Fruit fly (Drosophila melanogaster) whole organism, embryonic: ENCODE measurements around the gene chrb.
A peak's percentile ranks its signal among the peaks of the same experiment; 100 is the strongest.

Experiments
- Asciz ChIP-seq: fragments of 200-800 bp; sonication (Bioruptor generic); optimal IDR thresholded peaks from 2 replicates; lab custom pipeline; 2017; ENCODE audit warnings: missing biosample characterization, mild to moderate bottlenecking, missing genetic modification characterization, missing genetic modification reagents
- CG1024 ChIP-seq: fragments of 200-800 bp; sonication (Bioruptor generic); IDR thresholded peaks from 2 replicates; pipeline ENCODE4 v1.3.6; 2022; ENCODE audit warnings: missing biosample characterization, missing genetic modification characterization
- CG10959 ChIP-seq: fragments of 200-800 bp; sonication (Bioruptor generic); IDR thresholded peaks from 2 replicates; pipeline ENCODE4 v1.3.6; 2022; ENCODE audit warnings: missing biosample characterization, missing genetic modification characterization
- CG12104 ChIP-seq: fragments of 200-800 bp; sonication (Bioruptor generic); optimal IDR thresholded peaks from 3 replicates; lab custom pipeline; 2016; ENCODE audit warnings: missing biosample characterization, missing genetic modification characterization
- CG12236 ChIP-seq: fragments of 200-800 bp; sonication (Bioruptor generic); optimal IDR thresholded peaks from 2 replicates; lab custom pipeline; 2016; ENCODE audit warnings: missing biosample characterization, missing genetic modification characterization
- CG13287 ChIP-seq: fragments of 200-800 bp; sonication (Bioruptor generic); IDR thresholded peaks from 2 replicates; pipeline ENCODE4 v1.3.6; 2022; ENCODE audit warnings: missing biosample characterization, missing genetic modification characterization; ENCODE audit not compliant: partially characterized antibody
- CG14667 ChIP-seq: fragments of 200-800 bp; sonication (Bioruptor generic); IDR thresholded peaks from 2 replicates; pipeline ENCODE4 v1.3.6; 2022; ENCODE audit warnings: missing biosample characterization, missing genetic modification characterization
- CG14710 ChIP-seq: fragments of 200-800 bp; sonication (Bioruptor generic); optimal IDR thresholded peaks from 3 replicates; lab custom pipeline; 2019; ENCODE audit warnings: missing biosample characterization, mild to moderate bottlenecking, missing genetic modification characterization, moderate library complexity
- CG15514 ChIP-seq: fragments of 200-800 bp; sonication (Bioruptor generic); optimal IDR thresholded peaks from 3 replicates; lab custom pipeline; 2017; ENCODE audit warnings: missing biosample characterization, missing genetic modification characterization, mild to moderate bottlenecking, moderate library complexity, missing genetic modification reagents
- CG17186 ChIP-seq: fragments of 200-800 bp; sonication (Bioruptor generic); optimal IDR thresholded peaks from 3 replicates; lab custom pipeline; 2017; ENCODE audit warnings: missing biosample characterization, missing genetic modification reagents, missing genetic modification characterization
- CG17359 ChIP-seq: fragments of 200-800 bp; sonication (Bioruptor generic); optimal IDR thresholded peaks from 3 replicates; lab custom pipeline; 2018; ENCODE audit warnings: missing biosample characterization, mild to moderate bottlenecking, missing genetic modification characterization, moderate library complexity
- CG17361 ChIP-seq: fragments of 200-800 bp; sonication (Bioruptor generic); IDR thresholded peaks from 3 replicates; pipeline ENCODE4 v1.3.6; 2022; ENCODE audit warnings: missing biosample characterization, missing genetic modification characterization
- CG17802 ChIP-seq: fragments of 200-800 bp; sonication (Bioruptor generic); optimal IDR thresholded peaks from 2 replicates; lab custom pipeline; 2018; ENCODE audit warnings: missing biosample characterization, mild to moderate bottlenecking, missing genetic modification characterization, moderate library complexity
- CG1832 ChIP-seq: fragments of 200-800 bp; sonication (Bioruptor generic); optimal IDR thresholded peaks from 2 replicates; lab custom pipeline; 2017; ENCODE audit warnings: missing biosample characterization, mild to moderate bottlenecking, missing genetic modification characterization, inconsistent platforms
- CG2129 ChIP-seq: fragments of 200-800 bp; sonication (Bioruptor generic); IDR thresholded peaks from 2 replicates; pipeline ENCODE4 v1.3.6; 2022; ENCODE audit warnings: missing biosample characterization, missing genetic modification characterization; ENCODE audit not compliant: partially characterized antibody
- CG31441 ChIP-seq: fragments of 200-800 bp; sonication (Bioruptor generic); IDR thresholded peaks from 2 replicates; pipeline ENCODE4 v1.3.6; 2022; ENCODE audit warnings: missing biosample characterization, missing genetic modification characterization
- CG34224 ChIP-seq: fragments of 200-800 bp; sonication (Bioruptor generic); IDR thresholded peaks from 3 replicates; pipeline ENCODE4 v1.3.6; 2022; ENCODE audit warnings: missing biosample characterization, missing genetic modification characterization; ENCODE audit not compliant: partially characterized antibody
- CG4820 ChIP-seq: fragments of 200-800 bp; sonication (Bioruptor generic); optimal IDR thresholded peaks from 3 replicates; lab custom pipeline; 2016; ENCODE audit warnings: missing biosample characterization, missing genetic modification characterization
- CG6254 ChIP-seq: fragments of 200-800 bp; sonication (Bioruptor generic); optimal IDR thresholded peaks from 3 replicates; lab custom pipeline; 2017; ENCODE audit warnings: mild to moderate bottlenecking, missing biosample characterization, missing genetic modification reagents, missing genetic modification characterization
- CG6813 ChIP-seq: fragments of 200-800 bp; sonication (Bioruptor generic); optimal IDR thresholded peaks from 2 replicates; lab custom pipeline; 2017; ENCODE audit warnings: missing biosample characterization, missing genetic modification characterization, mild to moderate bottlenecking, moderate library complexity, missing genetic modification reagents
- CG7372 ChIP-seq: fragments of 200-800 bp; sonication (Bioruptor generic); IDR thresholded peaks from 2 replicates; pipeline ENCODE4 v1.3.6; 2022; ENCODE audit warnings: missing biosample characterization, missing genetic modification characterization
- CG7839 ChIP-seq: fragments of 200-800 bp; sonication (Bioruptor generic); optimal IDR thresholded peaks from 3 replicates; lab custom pipeline; 2018; ENCODE audit warnings: missing biosample characterization, mild to moderate bottlenecking, missing genetic modification characterization, moderate library complexity
- D19A ChIP-seq: fragments of 200-800 bp; optimal IDR thresholded peaks from 3 replicates; lab custom pipeline; 2019; ENCODE audit warnings: missing biosample characterization, mild to moderate bottlenecking, missing genetic modification characterization, moderate library complexity
- Dek ChIP-seq: fragments of 200-800 bp; sonication (Bioruptor generic); optimal IDR thresholded peaks from 3 replicates; lab custom pipeline; 2019; ENCODE audit warnings: missing biosample characterization, mild to moderate bottlenecking, missing genetic modification characterization, moderate library complexity
- HLHmδ ChIP-seq: fragments of 200-800 bp; sonication (Bioruptor generic); optimal IDR thresholded peaks from 2 replicates; lab custom pipeline; 2018; ENCODE audit warnings: missing biosample characterization, mild to moderate bottlenecking, missing genetic modification characterization, moderate library complexity
- Lim3 ChIP-seq: fragments of 200-800 bp; sonication (Bioruptor generic); IDR thresholded peaks from 2 replicates; pipeline ENCODE4 v1.3.6; 2022; ENCODE audit warnings: missing biosample characterization, missing genetic modification characterization
- Med ChIP-seq: fragments of 200-800 bp; sonication (Bioruptor generic); peaks from one replicate; lab custom pipeline; 2016; ENCODE audit warnings: missing biosample characterization, missing genetic modification characterization, mild to moderate bottlenecking, inconsistent platforms, moderate library complexity
- NC2α ChIP-seq: fragments of 200-800 bp; sonication (Bioruptor generic); optimal IDR thresholded peaks from 2 replicates; lab custom pipeline; 2016; ENCODE audit warnings: missing biosample characterization, missing genetic modification characterization
- Ptx1 ChIP-seq: fragments of 200-800 bp; sonication (Bioruptor generic); IDR thresholded peaks from 2 replicates; pipeline ENCODE4 v1.3.6; 2022; ENCODE audit warnings: missing biosample characterization, missing genetic modification characterization
- abd-A ChIP-seq: fragments of 200-800 bp; sonication (Bioruptor generic); optimal IDR thresholded peaks from 3 replicates; lab custom pipeline; 2019; ENCODE audit warnings: missing biosample characterization, mild to moderate bottlenecking, missing genetic modification characterization, moderate library complexity
- ara ChIP-seq: fragments of 200-800 bp; sonication (Bioruptor generic); IDR thresholded peaks from 2 replicates; pipeline ENCODE4 v1.3.6; 2022; ENCODE audit warnings: missing biosample characterization, missing genetic modification characterization
- cato ChIP-seq: fragments of 200-800 bp; sonication (Bioruptor generic); optimal IDR thresholded peaks from 2 replicates; lab custom pipeline; 2016; ENCODE audit warnings: missing biosample characterization, missing genetic modification characterization, borderline replicate concordance
- caup ChIP-seq: fragments of 200-800 bp; sonication (Bioruptor generic); optimal IDR thresholded peaks from 3 replicates; lab custom pipeline; 2017; ENCODE audit warnings: missing biosample characterization, mild to moderate bottlenecking, missing genetic modification characterization, moderate library complexity; ENCODE audit not compliant: severe bottlenecking
- crc ChIP-seq: fragments of 200-800 bp; sonication (Bioruptor generic); optimal IDR thresholded peaks from 2 replicates; lab custom pipeline; 2016; ENCODE audit warnings: missing biosample characterization, missing genetic modification characterization
- croc ChIP-seq: fragments of 200-800 bp; sonication (Bioruptor generic); conservative IDR thresholded peaks from 3 replicates; pipeline ENCODE4 v1.3.6; 2022; ENCODE audit warnings: missing biosample characterization, missing genetic modification characterization
- dmrt99B ChIP-seq: fragments of 200-800 bp; sonication (Bioruptor generic); optimal IDR thresholded peaks from 2 replicates; lab custom pipeline; 2018; ENCODE audit warnings: missing biosample characterization, mild to moderate bottlenecking, missing genetic modification characterization, moderate library complexity
- fd96Cb ChIP-seq: fragments of 200-800 bp; sonication (Bioruptor generic); optimal IDR thresholded peaks from 2 replicates; lab custom pipeline; 2018; ENCODE audit warnings: missing biosample characterization, mild to moderate bottlenecking, missing genetic modification characterization, moderate library complexity
- hbn ChIP-seq: fragments of 200-800 bp; sonication (Bioruptor generic); IDR thresholded peaks from 2 replicates; pipeline ENCODE4 v1.3.6; 2022; ENCODE audit warnings: missing biosample characterization, missing genetic modification characterization; ENCODE audit not compliant: partially characterized antibody
- her ChIP-seq: fragments of 200-800 bp; sonication (Bioruptor generic); optimal IDR thresholded peaks from 2 replicates; lab custom pipeline; 2016; ENCODE audit warnings: missing biosample characterization, missing genetic modification characterization
- inv ChIP-seq: fragments of 200-800 bp; sonication (Bioruptor generic); IDR thresholded peaks from 2 replicates; pipeline ENCODE4 v1.3.6; 2022; ENCODE audit warnings: missing biosample characterization, missing genetic modification characterization; ENCODE audit not compliant: partially characterized antibody
- nom ChIP-seq: fragments of 200-800 bp; sonication (Bioruptor generic); optimal IDR thresholded peaks from 2 replicates; lab custom pipeline; 2017; ENCODE audit warnings: missing biosample characterization, missing genetic modification characterization, mild to moderate bottlenecking, moderate library complexity, missing genetic modification reagents
- row ChIP-seq: fragments of 200-800 bp; sonication (Bioruptor generic); IDR thresholded peaks from 3 replicates; pipeline ENCODE4 v1.3.6; 2022; ENCODE audit warnings: missing biosample characterization, missing genetic modification characterization
- trh ChIP-seq: fragments of 200-800 bp; sonication (Bioruptor generic); optimal IDR thresholded peaks from 2 replicates; lab custom pipeline; 2016; ENCODE audit warnings: missing biosample characterization, missing genetic modification characterization
- vvl ChIP-seq: fragments of 200-800 bp; sonication (Bioruptor generic); IDR thresholded peaks from 2 replicates; pipeline ENCODE4 v1.3.6; 2022; ENCODE audit warnings: missing biosample characterization, missing genetic modification characterization

Gene chrb

dm6 chr3L:11444169-11444568, 43.2 kb upstream of the chrb start (continued):
- TF ChIP-seq NC2α (GFP tag; lab: Kevin White, UChicago) (no peak), CG7839 (tag; lab: Kevin White, UChicago) (peak; percentile 48)

dm6 chr3L:11444861-11445260, 42.5 kb upstream of the chrb start, which contains the start of gene CG7557:
Gene CG7557, plus strand, starts transcription at chr3L:11445161.
- TF ChIP-seq crc (GFP tag; lab: Kevin White, UChicago) (no peak), CG12236 (GFP tag; lab: Kevin White, UChicago) (no peak), CG12104 (no peak), cato (GFP tag; lab: Kevin White, UChicago) (no peak), HLHmδ (GFP tag; lab: Kevin White, UChicago) (no peak), CG13287 (GFP tag; lab: Robert Waterston, UW) (no peak), hbn (GFP tag; lab: Robert Waterston, UW) (no peak), caup (GFP tag; lab: Kevin White, UChicago) (no peak)

- no peak for TF ChIP-seq CG2129
- TF ChIP-seq CG31441 (GFP tag; lab: Robert Waterston, UW): peak; percentile 56
- peak; percentile 74 for TF ChIP-seq nom (GFP tag; lab: Kevin White, UChicago)
- TF ChIP-seq CG17361 (GFP tag; lab: Robert Waterston, UW): peak; percentile 46; the same call in 1 of the 3 replicates
- no peak for TF ChIP-seq CG1832 (GFP tag; lab: Kevin White, UChicago)
- peak; percentile 26 for TF ChIP-seq CG17359 (tag; lab: Kevin White, UChicago)
- TF ChIP-seq CG7372 (GFP tag; lab: Robert Waterston, UW): no peak
- TF ChIP-seq CG14667 (GFP tag; lab: Robert Waterston, UW): no peak
- TF ChIP-seq CG6813 (GFP tag; lab: Kevin White, UChicago): peak; percentile 4
- peak; percentile 26; the same call in 1 of the 3 replicates for TF ChIP-seq row
- TF ChIP-seq D19A: peak; percentile 63
- peak; percentile 60 for TF ChIP-seq dmrt99B (tag; lab: Kevin White, UChicago)
- TF ChIP-seq trh (GFP tag; lab: Kevin White, UChicago): no peak
- TF ChIP-seq ara (GFP tag; lab: Robert Waterston, UW): 0 out of 2 replicates have a peak, but pooled peaks have one; percentile 21
- 0 out of 2 replicates have a peak, but pooled peaks have one; percentile 10 for TF ChIP-seq CG1024 (GFP tag; lab: Robert Waterston, UW)
- no peak for TF ChIP-seq her (GFP tag; lab: Kevin White, UChicago)
- no peak for TF ChIP-seq abd-A
- TF ChIP-seq CG15514 (GFP tag; lab: Kevin White, UChicago): no peak
- TF ChIP-seq CG17186: no peak
- no peak for TF ChIP-seq CG17802
- no peak for TF ChIP-seq Lim3
- peak; percentile 9 for TF ChIP-seq CG4820
- no peak for TF ChIP-seq inv
- peak; percentile 60 for TF ChIP-seq Med
- TF ChIP-seq CG14710 (tag; lab: Kevin White, UChicago): peak; percentile 22
- TF ChIP-seq croc (GFP tag; lab: Robert Waterston, UW): peak; percentile 29; the same call in 1 of the 3 replicates
- peak; percentile 28 for TF ChIP-seq CG6254
- TF ChIP-seq fd96Cb (tag; lab: Kevin White, UChicago): peak; percentile 28
- TF ChIP-seq CG10959 (GFP tag; lab: Robert Waterston, UW): 0 out of 2 replicates have a peak, but pooled peaks have one; percentile 16
- peak; percentile 23; the same call in 1 of the 2 replicates for TF ChIP-seq Ptx1 (GFP tag; lab: Robert Waterston, UW)
- TF ChIP-seq Dek (tag; lab: Kevin White, UChicago): no peak
- TF ChIP-seq Asciz (GFP tag; lab: Kevin White, UChicago): peak; percentile 32
- TF ChIP-seq vvl: 0 out of 2 replicates have a peak, but pooled peaks have one; percentile 28
- no peak for TF ChIP-seq CG34224
Observed at dm6 chr3L:11447022-11447728, 40.2 kb upstream of the chrb start.
